Worm (Caenorhabditis elegans): ENCODE measurements around the gene srh-37.

ce11 chrV:527602-528001 lies 15.3 kb upstream of the srh-37 start, which contains the start of gene srw-108:
- TF ChIP-seq elt-3 (tag; optimal IDR thresholded peaks at IDR 0.05) (no peak), unc-62 (GFP tag; optimal IDR thresholded peaks at IDR 0.05) (no peak), lin-15B (tag; optimal IDR thresholded peaks at IDR 0.05) (no peak), unc-39 (tag; optimal IDR thresholded peaks at IDR 0.05) (no peak), nhr-77 (tag; optimal IDR thresholded peaks at IDR 0.05) (no peak), snpc-4 (tag; optimal IDR thresholded peaks at IDR 0.05) (no peak), pqm-1 (tag; optimal IDR thresholded peaks at IDR 0.05) (no peak), nhr-237 (tag; optimal IDR thresholded peaks at IDR 0.05) (no peak)
